Fruit fly (Drosophila melanogaster) whole organism, embryonic: ENCODE data around the gene aop.
A peak's percentile ranks its signal among the peaks of the same experiment; 100 is the strongest.

Experiments
- Awh ChIP-seq: fragments of 200-800 bp; sonication (Bioruptor generic); IDR thresholded peaks from 2 replicates; pipeline ENCODE4, ENCODE4 v1.3.6; 2022; ENCODE audit warnings: missing biosample characterization, missing genetic modification characterization
- C15 ChIP-seq: fragments of 200-800 bp; sonication (Bioruptor generic); IDR thresholded peaks from 3 replicates; pipeline ENCODE4 v1.3.6; 2022; ENCODE audit warnings: missing biosample characterization, missing genetic modification characterization
- CG10543 ChIP-seq: fragments of 200-800 bp; sonication (Bioruptor generic); optimal IDR thresholded peaks from 3 replicates; lab custom pipeline; 2017; ENCODE audit warnings: missing biosample characterization, mild to moderate bottlenecking, missing genetic modification characterization, moderate library complexity
- CG12769 ChIP-seq: fragments of 200-800 bp; sonication (Bioruptor generic); optimal IDR thresholded peaks from 2 replicates; lab custom pipeline; 2019; ENCODE audit warnings: missing biosample characterization, mild to moderate bottlenecking, missing genetic modification characterization, moderate library complexity
- CG14860 ChIP-seq: fragments of 200-800 bp; sonication (Bioruptor generic); IDR thresholded peaks from 3 replicates; pipeline ENCODE4 v1.3.6; 2022; ENCODE audit warnings: missing biosample characterization, missing genetic modification characterization; ENCODE audit not compliant: partially characterized antibody
- CG16815 ChIP-seq: fragments of 200-800 bp; sonication (Bioruptor generic); optimal IDR thresholded peaks from 3 replicates; lab custom pipeline; 2017; ENCODE audit warnings: missing biosample characterization, mild to moderate bottlenecking, missing genetic modification characterization
- CG17385 ChIP-seq: fragments of 200-800 bp; sonication (Bioruptor generic); optimal IDR thresholded peaks from 3 replicates; lab custom pipeline; 2018; ENCODE audit warnings: missing biosample characterization, mild to moderate bottlenecking, missing genetic modification characterization
- CG17568 ChIP-seq: fragments of 200-800 bp; sonication (Bioruptor generic); optimal IDR thresholded peaks from 2 replicates; lab custom pipeline; 2018; ENCODE audit warnings: missing biosample characterization, mild to moderate bottlenecking, missing genetic modification characterization, moderate library complexity
- CG17829 ChIP-seq: fragments of 200-800 bp; optimal IDR thresholded peaks from 2 replicates; lab custom pipeline; 2019; ENCODE audit warnings: missing biosample characterization, mild to moderate bottlenecking, missing genetic modification characterization, moderate library complexity
- CG1792 ChIP-seq: fragments of 200-800 bp; sonication (Bioruptor generic); optimal IDR thresholded peaks from 2 replicates; lab custom pipeline; 2016; ENCODE audit warnings: missing biosample characterization, missing genetic modification characterization
- CG18262 ChIP-seq: fragments of 200-800 bp; optimal IDR thresholded peaks from 3 replicates; lab custom pipeline; 2019; ENCODE audit warnings: missing biosample characterization, mild to moderate bottlenecking, missing genetic modification characterization, moderate library complexity
- CG18476 ChIP-seq: fragments of 200-800 bp; sonication (Bioruptor generic); optimal IDR thresholded peaks from 2 replicates; lab custom pipeline; 2016; ENCODE audit warnings: missing biosample characterization, mild to moderate bottlenecking, missing genetic modification characterization
- CG18599 ChIP-seq: fragments of 200-800 bp; sonication (Bioruptor generic); optimal IDR thresholded peaks from 3 replicates; lab custom pipeline; 2017; ENCODE audit warnings: missing biosample characterization, missing genetic modification characterization, mild to moderate bottlenecking, moderate library complexity, missing genetic modification reagents
- CG4820 ChIP-seq: fragments of 200-800 bp; sonication (Bioruptor generic); optimal IDR thresholded peaks from 3 replicates; lab custom pipeline; 2016; ENCODE audit warnings: missing biosample characterization, missing genetic modification characterization
- CG6272 ChIP-seq: fragments of 200-800 bp; sonication (Bioruptor generic); IDR thresholded peaks from 2 replicates; pipeline ENCODE4 v1.3.6; 2022; ENCODE audit warnings: missing biosample characterization, missing genetic modification characterization
- CG7372 ChIP-seq: fragments of 200-800 bp; sonication (Bioruptor generic); IDR thresholded peaks from 2 replicates; pipeline ENCODE4 v1.3.6; 2022; ENCODE audit warnings: missing biosample characterization, missing genetic modification characterization
- CG7556 ChIP-seq: fragments of 200-800 bp; sonication (Bioruptor generic); optimal IDR thresholded peaks from 2 replicates; lab custom pipeline; 2017; ENCODE audit warnings: missing biosample characterization, mild to moderate bottlenecking, missing genetic modification characterization
- CG8359 ChIP-seq: fragments of 200-800 bp; sonication (Bioruptor generic); optimal IDR thresholded peaks from 2 replicates; lab custom pipeline; 2017; ENCODE audit warnings: missing biosample characterization, mild to moderate bottlenecking, missing genetic modification characterization, borderline replicate concordance
- CG9215 ChIP-seq: fragments of 200-800 bp; sonication (Bioruptor generic); IDR thresholded peaks from 2 replicates; pipeline ENCODE4 v1.3.6; 2022; ENCODE audit warnings: missing biosample characterization, missing genetic modification characterization
- CkIIα-i1 ChIP-seq: fragments of 200-800 bp; sonication (Bioruptor generic); IDR thresholded peaks from 2 replicates; pipeline ENCODE4 v1.3.6; 2022; ENCODE audit warnings: missing biosample characterization, missing genetic modification characterization
- D ChIP-seq, 2 experiments: fragments of 200-800 bp in 1 of 2; fragments of >200 bp in 1 of 2; sonication (Bioruptor generic) in 1 of 2; optimal IDR thresholded peaks; 2 replicates in 1 of 2; 3 replicates in 1 of 2; lab custom pipeline; 2017; ENCODE audit warnings: mild to moderate bottlenecking in 1 of 2, missing biosample characterization in 1 of 2, missing genetic modification characterization in 1 of 2, missing genetic modification reagents in 1 of 2
- Dad ChIP-seq: fragments of 200-800 bp; sonication (Bioruptor generic); optimal IDR thresholded peaks from 3 replicates; lab custom pipeline; 2016; ENCODE audit warnings: missing biosample characterization, missing genetic modification characterization
- Dip2 ChIP-seq: fragments of 200-800 bp; sonication (Bioruptor generic); IDR thresholded peaks from 2 replicates; pipeline ENCODE4 v1.3.6; 2022; ENCODE audit warnings: missing biosample characterization, missing genetic modification characterization
- Doc2 ChIP-seq: fragments of 200-800 bp; sonication (Bioruptor generic); IDR thresholded peaks from 2 replicates; pipeline ENCODE4 v1.3.6; 2022; ENCODE audit warnings: missing biosample characterization, missing genetic modification characterization
- Doc3 ChIP-seq: fragments of 200-800 bp; sonication (Bioruptor generic); IDR thresholded peaks from 3 replicates; pipeline ENCODE4 v1.3.6; 2022; ENCODE audit warnings: missing biosample characterization, missing genetic modification characterization; ENCODE audit not compliant: partially characterized antibody
- HLH3B ChIP-seq: fragments of 200-800 bp; sonication (Bioruptor generic); IDR thresholded peaks from 2 replicates; pipeline ENCODE4 v1.3.6; 2022; ENCODE audit warnings: missing biosample characterization, missing genetic modification characterization
- Meics ChIP-seq: fragments of 200-800 bp; sonication (Bioruptor generic); optimal IDR thresholded peaks from 2 replicates; lab custom pipeline; 2017; ENCODE audit warnings: missing biosample characterization, mild to moderate bottlenecking, missing genetic modification characterization
- NC2α ChIP-seq: fragments of 200-800 bp; sonication (Bioruptor generic); optimal IDR thresholded peaks from 2 replicates; lab custom pipeline; 2016; ENCODE audit warnings: missing biosample characterization, missing genetic modification characterization
- Optix ChIP-seq: fragments of 200-800 bp; sonication (Bioruptor generic); IDR thresholded peaks from 3 replicates; pipeline ENCODE4 v1.3.6; 2022; ENCODE audit warnings: missing biosample characterization, missing genetic modification characterization
- Ravus ChIP-seq: fragments of 200-800 bp; sonication (Bioruptor generic); IDR thresholded peaks from 2 replicates; pipeline ENCODE4 v1.3.6; 2022; ENCODE audit warnings: missing biosample characterization, missing genetic modification characterization
- Ssrp ChIP-seq: fragments of 200-800 bp; sonication (Bioruptor generic); optimal IDR thresholded peaks from 2 replicates; lab custom pipeline; 2018; ENCODE audit warnings: missing biosample characterization, mild to moderate bottlenecking, missing genetic modification characterization, moderate library complexity
- Xbp1 ChIP-seq: fragments of 200-800 bp; sonication (Bioruptor generic); optimal IDR thresholded peaks from 3 replicates; lab custom pipeline; 2016; ENCODE audit warnings: missing biosample characterization, mild to moderate bottlenecking, missing genetic modification characterization
- ash1 ChIP-seq: fragments of 200-800 bp; sonication (Bioruptor generic); optimal IDR thresholded peaks from 2 replicates; lab custom pipeline; 2018; ENCODE audit warnings: missing biosample characterization, mild to moderate bottlenecking, missing genetic modification characterization
- bcd ChIP-seq: fragments of 200-800 bp; sonication (Bioruptor generic); optimal IDR thresholded peaks from 2 replicates; lab custom pipeline; 2017; ENCODE audit warnings: missing biosample characterization, mild to moderate bottlenecking, missing genetic modification characterization
- bowl ChIP-seq: fragments of 200-800 bp; sonication (Bioruptor generic); IDR thresholded peaks from 2 replicates; pipeline ENCODE4 v1.3.6; 2022; ENCODE audit warnings: missing biosample characterization, missing genetic modification characterization
- br ChIP-seq: fragments of >200 bp; optimal IDR thresholded peaks from 2 replicates; lab custom pipeline; 2017
- chn ChIP-seq: fragments of 200-800 bp; sonication (Bioruptor generic); optimal IDR thresholded peaks from 2 replicates; lab custom pipeline; 2016; ENCODE audit warnings: missing biosample characterization, missing genetic modification characterization
- crol ChIP-seq: fragments of 200-800 bp; sonication (Bioruptor generic); IDR thresholded peaks from 2 replicates; pipeline ENCODE4 v1.3.6; 2022; ENCODE audit warnings: missing biosample characterization, missing genetic modification characterization
- dysf ChIP-seq: fragments of 200-800 bp; sonication (Bioruptor generic); IDR thresholded peaks from 3 replicates; pipeline ENCODE4 v1.3.6; 2022; ENCODE audit warnings: missing biosample characterization, missing genetic modification characterization
- emc ChIP-seq: fragments of 200-800 bp; sonication (Bioruptor generic); optimal IDR thresholded peaks from 2 replicates; lab custom pipeline; 2016; ENCODE audit warnings: missing biosample characterization, missing genetic modification characterization
- gce ChIP-seq: fragments of 200-800 bp; sonication (Bioruptor generic); IDR thresholded peaks from 3 replicates; pipeline ENCODE4 v1.3.6; 2022; ENCODE audit warnings: missing biosample characterization, missing genetic modification characterization
- ham ChIP-seq: fragments of 200-800 bp; sonication (Bioruptor generic); IDR thresholded peaks from 2 replicates; pipeline ENCODE4 v1.3.6; 2022; ENCODE audit warnings: missing biosample characterization, missing genetic modification characterization
- jing ChIP-seq: fragments of 200-800 bp; sonication (Bioruptor generic); optimal IDR thresholded peaks from 2 replicates; lab custom pipeline; 2018; ENCODE audit warnings: missing biosample characterization, mild to moderate bottlenecking, missing genetic modification characterization
- mirr ChIP-seq: fragments of 200-800 bp; sonication (Bioruptor generic); optimal IDR thresholded peaks from 3 replicates; lab custom pipeline; 2018; ENCODE audit warnings: missing biosample characterization, mild to moderate bottlenecking, missing genetic modification characterization
- schlank ChIP-seq: fragments of 200-800 bp; sonication (Bioruptor generic); optimal IDR thresholded peaks from 2 replicates; lab custom pipeline; 2018; ENCODE audit warnings: missing biosample characterization, mild to moderate bottlenecking, missing genetic modification characterization
- scrt ChIP-seq: fragments of 200-800 bp; sonication (Bioruptor generic); optimal IDR thresholded peaks from 2 replicates; lab custom pipeline; 2018; ENCODE audit warnings: missing biosample characterization, mild to moderate bottlenecking, missing genetic modification characterization, moderate library complexity
- shn ChIP-seq: fragments of 200-800 bp; sonication (Bioruptor generic); optimal IDR thresholded peaks from 3 replicates; lab custom pipeline; 2016; ENCODE audit warnings: missing biosample characterization, missing genetic modification characterization
- tna ChIP-seq: fragments of 200-800 bp; sonication (Bioruptor generic); IDR thresholded peaks from 2 replicates; pipeline ENCODE4 v1.3.6; 2022; ENCODE audit warnings: missing biosample characterization, missing genetic modification characterization; ENCODE audit not compliant: partially characterized antibody
- trh ChIP-seq: fragments of 200-800 bp; sonication (Bioruptor generic); optimal IDR thresholded peaks from 2 replicates; lab custom pipeline; 2016; ENCODE audit warnings: missing biosample characterization, missing genetic modification characterization
- zen ChIP-seq: fragments of 200-800 bp; sonication (Bioruptor generic); optimal IDR thresholded peaks from 3 replicates; lab custom pipeline; 2018; ENCODE audit warnings: missing biosample characterization, mild to moderate bottlenecking, missing genetic modification characterization, moderate library complexity
- zfh2 ChIP-seq: fragments of 200-800 bp; sonication (Bioruptor generic); optimal IDR thresholded peaks from 2 replicates; lab custom pipeline; 2016; ENCODE audit warnings: missing biosample characterization, missing genetic modification characterization

Gene aop

DNA sequence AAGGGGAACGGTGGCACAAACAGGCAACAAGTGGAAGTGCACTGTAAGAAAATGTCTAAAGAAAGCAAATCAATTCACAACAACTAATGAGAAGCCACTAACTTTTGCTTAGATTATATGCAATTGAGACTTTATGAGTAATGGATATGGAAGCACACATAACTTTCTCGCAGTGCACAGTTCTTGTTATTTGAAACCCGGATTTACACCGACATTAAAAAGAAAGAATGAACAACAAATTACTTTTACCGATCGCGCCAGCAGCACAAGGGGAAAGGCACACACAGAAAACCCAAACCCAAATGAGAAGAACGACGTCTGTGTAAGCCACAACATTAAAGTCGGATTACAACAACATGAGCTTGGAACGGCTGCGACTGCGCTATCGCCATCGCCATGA, 10.5 kb upstream of the aop start (continued):
- no peak for TF ChIP-seq zfh2 (GFP tag; lab: Kevin White, UChicago)
- peak; percentile 72 for TF ChIP-seq CG16815 (GFP tag; lab: Kevin White, UChicago)
- TF ChIP-seq shn (GFP tag; lab: Kevin White, UChicago), result peak; percentile 52
- no peak for TF ChIP-seq tna (GFP tag; lab: Robert Waterston, UW)
- TF ChIP-seq emc (GFP tag; lab: Kevin White, UChicago), result no peak
- TF ChIP-seq CG6272, result no peak
- TF ChIP-seq CkIIα-i1, result no peak
- no peak for TF ChIP-seq C15 (GFP tag; lab: Robert Waterston, UW)
- TF ChIP-seq CG17385 (GFP tag; lab: Kevin White, UChicago), result peak; percentile 17
- peak; percentile 23 for TF ChIP-seq scrt
- peak; percentile 51; the same call in 1 of the 2 replicates for TF ChIP-seq HLH3B (GFP tag; lab: Robert Waterston, UW)
- TF ChIP-seq bowl (GFP tag; lab: Robert Waterston, UW), result no peak
- TF ChIP-seq Doc3 (GFP tag; lab: Robert Waterston, UW), result no peak
- peak; percentile 51 for TF ChIP-seq zen (tag; lab: Kevin White, UChicago)
- peak; percentile 77 for TF ChIP-seq Ssrp (tag; lab: Kevin White, UChicago)
- no peak for TF ChIP-seq Doc2 (GFP tag; lab: Robert Waterston, UW)
- TF ChIP-seq CG18262 (tag; lab: Kevin White, UChicago), result peak; percentile 90
- TF ChIP-seq CG17568 (GFP tag; lab: Kevin White, UChicago), result peak; percentile 14
- no peak for TF ChIP-seq CG9215 (GFP tag; lab: Robert Waterston, UW)
- TF ChIP-seq CG12769 (tag; lab: Kevin White, UChicago), result no peak
- peak; percentile 71; the same call in 1 of the 2 replicates for TF ChIP-seq Awh
- TF ChIP-seq Meics, result no peak
- peak; percentile 59; the same call in 1 of the 3 replicates for TF ChIP-seq Optix (GFP tag; lab: Robert Waterston, UW)
- no peak for TF ChIP-seq br (lab: Kevin White, UChicago)
- TF ChIP-seq CG10543 (GFP tag; lab: Kevin White, UChicago), result no peak
- TF ChIP-seq Dad (GFP tag; lab: Kevin White, UChicago), result peak; percentile 39
- peak; percentile 67 for TF ChIP-seq Xbp1 (GFP tag; lab: Kevin White, UChicago)
- no peak for TF ChIP-seq Dip2 (GFP tag; lab: Robert Waterston, UW)
- no peak for TF ChIP-seq CG1792 (GFP tag; lab: Kevin White, UChicago)
- TF ChIP-seq schlank (tag; lab: Kevin White, UChicago), result no peak
- peak; percentile 81 for TF ChIP-seq CG4820 (GFP tag; lab: Kevin White, UChicago)
- TF ChIP-seq Ravus (GFP tag; lab: Robert Waterston, UW), result no peak
- TF ChIP-seq CG18476, result peak; percentile 40
- peak; percentile 40 for TF ChIP-seq jing (GFP tag; lab: Kevin White, UChicago)
- TF ChIP-seq ash1, result no peak
- no peak for TF ChIP-seq mirr
- no peak for TF ChIP-seq CG14860 (GFP tag; lab: Robert Waterston, UW)
- no peak for TF ChIP-seq NC2α (GFP tag; lab: Kevin White, UChicago)
- TF ChIP-seq dysf (GFP tag; lab: Robert Waterston, UW), result peak; percentile 31; the same call in 1 of the 3 replicates
- TF ChIP-seq CG7556 (GFP tag; lab: Kevin White, UChicago), result peak; percentile 61
- no peak for TF ChIP-seq gce
- TF ChIP-seq trh (GFP tag; lab: Kevin White, UChicago), result no peak
- TF ChIP-seq crol (GFP tag; lab: Robert Waterston, UW), result no peak
- peak; percentile 23; the same call in 1 of the 2 replicates for TF ChIP-seq CG7372 (GFP tag; lab: Robert Waterston, UW)
- peak; percentile 79 for TF ChIP-seq chn (GFP tag; lab: Kevin White, UChicago)
- no peak for TF ChIP-seq D (optimal IDR thresholded peaks at IDR 0.05; lab: Kevin White, UChicago)
- TF ChIP-seq D (GFP tag; optimal IDR thresholded peaks at IDR 0.05; lab: Kevin White, UChicago), result peak; percentile 87
- no peak for TF ChIP-seq ham (GFP tag; lab: Robert Waterston, UW)
- peak; percentile 60 for TF ChIP-seq CG8359 (GFP tag; lab: Kevin White, UChicago)
- peak; percentile 46 for TF ChIP-seq bcd (GFP tag; lab: Kevin White, UChicago)
- peak; percentile 88 for TF ChIP-seq CG17829 (tag; lab: Kevin White, UChicago)
- TF ChIP-seq CG18599 (GFP tag; lab: Kevin White, UChicago), result no peak
